Fruit fly (Drosophila melanogaster): ENCODE measurements around the gene CG11563.

The CG11563 gene

DNA sequence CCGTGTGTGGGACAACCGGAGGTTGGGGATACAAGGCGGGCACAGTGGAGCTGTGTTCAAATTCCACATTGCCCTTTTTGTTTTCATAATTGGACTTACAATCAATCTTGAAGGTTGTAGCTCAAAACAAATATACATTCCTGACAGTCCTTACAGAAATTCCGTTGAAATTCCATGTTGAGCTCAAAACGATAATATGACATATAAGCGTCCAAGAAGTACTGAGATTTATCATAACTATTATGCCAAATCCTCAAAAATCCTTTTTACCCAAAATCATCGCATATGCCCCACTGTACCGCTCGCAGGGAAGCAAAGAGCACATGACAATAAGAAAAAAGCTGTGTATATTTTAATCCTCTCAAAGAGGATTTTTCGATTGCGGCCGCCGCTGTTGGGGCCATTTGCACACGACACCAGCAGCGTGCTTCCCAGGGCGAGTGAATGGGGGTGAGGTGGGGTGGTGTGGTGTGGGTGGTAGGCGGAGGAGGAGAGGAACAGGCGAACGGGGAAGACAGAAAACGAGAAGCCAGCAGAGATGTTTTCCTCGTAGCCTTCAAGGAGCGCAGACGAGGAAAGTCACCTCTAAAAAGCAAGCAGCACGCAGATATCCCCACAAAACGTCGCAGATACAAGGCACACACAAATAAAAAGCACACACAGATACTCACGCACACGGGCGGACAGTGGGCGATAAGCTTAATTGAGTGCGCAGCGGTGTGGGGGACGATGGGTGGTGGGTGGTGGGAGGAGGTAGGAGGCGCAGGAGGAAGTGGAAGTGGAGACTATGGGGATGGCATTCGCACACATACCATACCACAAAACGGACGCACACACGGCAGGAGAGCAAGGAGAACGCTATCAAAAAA is 19.3 kb upstream of the CG11563 start (continued):
- TF ChIP-seq CG9609 (GFP tag; optimal IDR thresholded peaks at IDR 0.05), result peak; percentile 70
- peak; percentile 34 for TF ChIP-seq CG1647 (GFP tag; optimal IDR thresholded peaks at IDR 0.05)
- TF ChIP-seq Adf1 (GFP tag; IDR thresholded peaks at IDR 0.05), result peak; percentile 79
- TF ChIP-seq al (GFP tag; IDR thresholded peaks at IDR 0.05), result peak; percentile 36; the same call in 1 of the 2 replicates
- peak; percentile 53; the same call in 1 of the 2 replicates for TF ChIP-seq CG6689 (GFP tag; IDR thresholded peaks at IDR 0.05)
- TF ChIP-seq ci (GFP tag; IDR thresholded peaks at IDR 0.05), result peak; percentile 50; the same call in 2 of the 3 replicates
- no peak for TF ChIP-seq ro (GFP tag; IDR thresholded peaks at IDR 0.05)
- no peak for TF ChIP-seq sim (GFP tag; IDR thresholded peaks at IDR 0.05)
- TF ChIP-seq ssp (GFP tag; IDR thresholded peaks at IDR 0.05), result no peak
- no peak for TF ChIP-seq CG3726 (GFP tag; IDR thresholded peaks at IDR 0.05)
- no peak for TF ChIP-seq Scr (GFP tag; IDR thresholded peaks at IDR 0.05; ENCODE audit: partially characterized antibody)
- TF ChIP-seq ems (GFP tag; optimal IDR thresholded peaks at IDR 0.05), result peak; percentile 52
- TF ChIP-seq Stat92E (GFP tag; optimal IDR thresholded peaks at IDR 0.05), result no peak
- no peak for TF ChIP-seq hkb (optimal IDR thresholded peaks at IDR 0.05)
- TF ChIP-seq hkb (GFP tag; IDR thresholded peaks at IDR 0.05), result peak; percentile 75
- no peak for TF ChIP-seq pfk (GFP tag; optimal IDR thresholded peaks at IDR 0.05)
- no peak for TF ChIP-seq dimm (GFP tag; IDR thresholded peaks at IDR 0.05)
- peak; percentile 13 for TF ChIP-seq scrt (GFP tag; optimal IDR thresholded peaks at IDR 0.05)
- no peak for TF ChIP-seq TFAM (GFP tag; optimal IDR thresholded peaks at IDR 0.05)
- TF ChIP-seq Oaz (GFP tag; IDR thresholded peaks at IDR 0.05), result peak; percentile 50; the same call in 1 of the 2 replicates
- peak; percentile 43; the same call in 1 of the 2 replicates for TF ChIP-seq CG3847 (GFP tag; IDR thresholded peaks at IDR 0.05)
- no peak for TF ChIP-seq pros (GFP tag; optimal IDR thresholded peaks at IDR 0.05)
- peak; percentile 58 for TF ChIP-seq CG18262 (tag; optimal IDR thresholded peaks at IDR 0.05)
- TF ChIP-seq bsh (GFP tag; optimal IDR thresholded peaks at IDR 0.05), result peak; percentile 51 to 64
- TF ChIP-seq CG17359 (tag; optimal IDR thresholded peaks at IDR 0.05), result peak; percentile 42
- TF ChIP-seq CG10274 (GFP tag; optimal IDR thresholded peaks at IDR 0.05), result peak; percentile 39
- TF ChIP-seq da (GFP tag; optimal IDR thresholded peaks at IDR 0.05), result no peak
- no peak for TF ChIP-seq tup (GFP tag; optimal IDR thresholded peaks at IDR 0.05)
- TF ChIP-seq BEAF-32 (GFP tag; optimal IDR thresholded peaks at IDR 0.05), result no peak
- peak; percentile 45; the same call in 1 of the 2 replicates for TF ChIP-seq ap (GFP tag; IDR thresholded peaks at IDR 0.05)
- TF ChIP-seq Hand (GFP tag; optimal IDR thresholded peaks at IDR 0.05), result peak; percentile 37
- TF ChIP-seq CG34376 (GFP tag; optimal IDR thresholded peaks at IDR 0.05), result peak; percentile 29
- TF ChIP-seq Max (GFP tag; optimal IDR thresholded peaks at IDR 0.05), result peak; percentile 36
- no peak for TF ChIP-seq mld (GFP tag; IDR thresholded peaks at IDR 0.05; ENCODE audit: partially characterized antibody)
- TF ChIP-seq p53 (GFP tag; optimal IDR thresholded peaks at IDR 0.05), result no peak
- TF ChIP-seq CG6175 (GFP tag; IDR thresholded peaks at IDR 0.05), result no peak
- no peak for TF ChIP-seq zen (tag; optimal IDR thresholded peaks at IDR 0.05)
- TF ChIP-seq CG4424 (GFP tag; optimal IDR thresholded peaks at IDR 0.05), result peak; percentile 34
- no peak for TF ChIP-seq D (optimal IDR thresholded peaks at IDR 0.05)
- peak; percentile 18 for TF ChIP-seq D (GFP tag; optimal IDR thresholded peaks at IDR 0.05)
- peak; percentile 59 for TF ChIP-seq Xbp1 (GFP tag; optimal IDR thresholded peaks at IDR 0.05)
- TF ChIP-seq CG7556 (GFP tag; optimal IDR thresholded peaks at IDR 0.05), result peak; percentile 79
- TF ChIP-seq sima (GFP tag; optimal IDR thresholded peaks at IDR 0.05), result no peak
- no peak for TF ChIP-seq Mad (GFP tag; optimal IDR thresholded peaks at IDR 0.05)
- TF ChIP-seq lov (optimal IDR thresholded peaks at IDR 0.05), result no peak
- TF ChIP-seq lov (GFP tag; IDR thresholded peaks at IDR 0.05), result no peak
- peak; percentile 40 for TF ChIP-seq jumu (GFP tag; optimal IDR thresholded peaks at IDR 0.05)
- TF ChIP-seq NfI (GFP tag; optimal IDR thresholded peaks at IDR 0.05), result peak; percentile 66
- TF ChIP-seq Dip3 (GFP tag; optimal IDR thresholded peaks at IDR 0.05), result peak; percentile 61
- TF ChIP-seq Med (GFP tag), result peak; percentile 94
